Fruit fly (Drosophila melanogaster): ENCODE measurements around the gene ind.

Gene ind

DNA sequence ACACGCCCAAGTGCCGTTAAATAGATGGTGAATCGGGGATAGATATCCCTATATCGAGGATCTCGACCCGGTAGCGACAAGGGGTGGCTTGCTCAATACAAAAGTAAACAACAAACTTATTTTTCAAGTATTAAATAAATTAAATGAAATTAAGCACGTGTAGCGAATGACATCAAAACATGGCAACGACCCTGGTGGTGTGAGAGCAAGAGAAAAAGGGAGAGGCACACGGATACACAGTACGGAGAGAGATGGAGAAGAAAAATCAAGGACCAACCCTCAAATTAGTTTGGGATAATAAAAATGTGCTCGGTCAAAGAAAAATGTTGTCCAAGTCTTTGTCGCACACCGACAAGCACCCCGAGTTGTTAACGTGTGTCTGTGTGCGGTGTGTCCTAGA is 22.7 kb downstream of the ind start:
- no peak for TF ChIP-seq CG17801 (GFP tag; optimal IDR thresholded peaks at IDR 0.05; ENCODE audit: partially characterized antibody)

dm6 chr3L:15013957-15014692 is 29.6 kb downstream of the ind start, which contains the start of gene Reck:
Reck (minus strand) TSS chr3L:15014062.
- no peak for TF ChIP-seq CG17801 (GFP tag; optimal IDR thresholded peaks at IDR 0.05; ENCODE audit: partially characterized antibody)

DNA sequence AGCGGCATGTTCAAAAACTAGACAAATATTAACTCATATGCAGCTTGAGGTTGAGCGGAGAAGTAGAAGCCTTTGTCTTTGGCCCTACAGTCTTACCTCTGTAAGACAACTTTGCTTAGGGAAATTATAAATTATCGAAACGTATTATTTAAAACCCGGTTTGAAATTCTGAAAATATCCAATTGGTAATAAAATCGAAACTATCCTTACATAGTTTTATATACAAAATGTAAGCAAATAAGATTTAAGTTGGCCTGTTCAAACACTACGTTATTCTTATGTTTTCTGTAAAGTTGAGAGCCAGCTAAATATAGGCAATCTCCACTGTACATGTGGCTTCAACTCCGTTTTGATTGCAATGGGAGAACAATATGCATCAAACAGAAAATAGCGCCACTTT is 30.4 kb downstream of the ind start:
- TF ChIP-seq CG17801 (GFP tag; optimal IDR thresholded peaks at IDR 0.05; ENCODE audit: partially characterized antibody): no peak

DNA sequence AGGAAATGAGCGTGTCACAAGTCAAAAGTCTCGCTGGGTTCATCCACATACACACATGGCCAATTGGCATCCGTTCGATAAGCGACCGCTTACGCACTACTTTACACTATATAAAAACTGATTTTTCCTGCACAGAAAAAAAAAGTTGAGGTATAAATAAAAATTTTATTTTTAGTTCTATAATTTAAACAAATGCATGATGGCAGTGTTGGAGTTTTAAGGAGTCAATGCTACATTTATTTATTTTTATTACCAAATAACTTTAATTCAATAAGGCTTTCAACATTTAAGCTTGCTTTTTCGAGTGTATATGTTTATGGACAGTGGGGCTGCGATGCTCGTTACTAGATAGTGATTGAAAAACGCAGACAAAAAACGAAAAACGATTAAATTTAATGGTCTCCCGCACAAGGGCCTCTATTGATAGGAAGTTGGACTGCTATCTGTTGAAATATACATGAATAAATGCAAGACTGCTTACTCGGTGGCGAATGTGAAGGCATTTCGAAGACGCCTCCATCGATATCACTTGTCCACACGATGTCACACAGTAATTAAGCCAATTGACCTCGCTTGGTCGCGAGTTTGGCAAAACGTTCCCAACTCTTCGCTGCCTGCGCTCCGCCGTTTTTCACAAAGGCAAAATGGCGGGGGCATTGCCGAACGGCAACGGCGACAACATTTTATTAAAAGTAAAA is 31.9 kb downstream of the ind start:
- TF ChIP-seq CG17801 (GFP tag; optimal IDR thresholded peaks at IDR 0.05; ENCODE audit: partially characterized antibody): no peak

dm6 chr3L:15011142-15011541 is 32.6 kb downstream of the ind start:
- no peak for TF ChIP-seq CG17801 (GFP tag; optimal IDR thresholded peaks at IDR 0.05; ENCODE audit: partially characterized antibody)

DNA sequence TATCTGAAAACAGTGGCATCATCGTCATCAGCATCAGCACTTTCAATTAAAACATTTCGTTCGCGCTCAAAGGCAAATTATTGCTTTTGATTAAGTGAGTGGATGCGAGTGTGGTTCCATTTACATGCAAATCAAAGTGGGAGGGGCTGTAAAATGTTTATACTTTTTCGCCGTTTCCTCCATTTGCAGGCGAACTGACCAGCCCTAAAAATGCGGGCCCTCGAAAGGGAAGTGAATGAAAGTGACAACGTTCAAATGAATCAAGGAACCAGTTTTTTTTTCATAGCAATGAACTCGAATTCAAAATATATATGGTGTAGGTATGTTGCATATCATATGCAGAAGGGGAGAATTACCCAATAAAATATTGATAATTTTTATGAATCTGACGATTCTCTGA is 33.1 kb downstream of the ind start:
- no peak for TF ChIP-seq CG17801 (GFP tag; optimal IDR thresholded peaks at IDR 0.05; ENCODE audit: partially characterized antibody)

DNA sequence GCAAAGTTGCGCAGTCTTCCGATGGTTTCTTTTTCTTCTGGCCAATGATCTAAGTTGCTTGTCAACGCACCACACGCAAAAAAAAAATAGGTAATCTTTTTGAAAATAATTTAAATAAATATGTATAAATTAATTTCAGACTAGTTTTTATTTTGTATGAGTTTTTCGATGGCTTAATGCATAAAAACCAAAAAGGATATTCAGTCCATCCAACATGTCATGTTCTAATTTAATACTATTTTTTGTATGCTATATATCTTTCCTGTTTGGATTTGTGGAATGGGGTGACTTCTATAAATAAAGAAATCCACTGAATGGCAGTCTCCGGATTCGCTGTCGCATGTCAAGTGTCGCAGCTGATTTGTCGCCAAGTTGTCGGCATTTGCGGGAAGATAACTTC is 34.0 kb downstream of the ind start:
- no peak for TF ChIP-seq CG17801 (GFP tag; optimal IDR thresholded peaks at IDR 0.05; ENCODE audit: partially characterized antibody)

DNA sequence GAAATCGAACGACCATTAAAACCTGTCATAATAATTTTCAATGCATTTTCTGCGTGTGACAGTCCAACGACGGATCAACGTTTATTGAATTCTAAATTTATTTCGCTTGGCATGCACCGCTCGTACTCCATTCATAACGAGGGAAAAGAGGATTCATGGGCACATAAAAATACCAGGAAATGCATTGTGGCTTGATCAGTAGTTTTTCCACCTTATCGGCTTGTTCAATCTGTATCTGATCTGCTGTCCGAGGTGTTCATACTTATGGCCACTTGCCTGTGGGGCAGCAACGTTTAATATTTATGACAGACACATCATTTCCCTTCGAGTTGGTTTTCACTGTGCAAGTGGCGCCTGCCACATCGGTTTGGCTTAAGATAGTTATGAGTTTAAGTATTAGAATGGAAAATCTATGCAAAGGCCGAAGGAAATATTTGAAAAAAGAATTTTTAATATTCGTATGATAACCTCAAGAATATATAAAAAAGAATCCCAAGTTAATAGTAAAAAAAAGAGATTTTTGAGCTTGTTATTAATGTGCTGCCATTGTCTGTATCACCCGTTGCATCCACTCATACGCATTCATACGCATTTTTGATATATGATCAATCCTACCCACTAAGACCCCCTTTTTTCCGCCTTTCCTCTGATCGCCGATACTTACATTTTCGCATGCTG is 36.3 kb downstream of the ind start:
- no peak for TF ChIP-seq CG17801 (GFP tag; optimal IDR thresholded peaks at IDR 0.05; ENCODE audit: partially characterized antibody)

- no peak for TF ChIP-seq CG17801 (GFP tag; optimal IDR thresholded peaks at IDR 0.05; ENCODE audit: partially characterized antibody)
These were observed 36.9 kb downstream of the ind start for dm6 chr3L:15006825-15007224.

- no peak for TF ChIP-seq CG17801 (GFP tag; optimal IDR thresholded peaks at IDR 0.05; ENCODE audit: partially characterized antibody)
These were observed 38.0 kb downstream of the ind start for dm6 chr3L:15005774-15006173.

dm6 chr3L:15005085-15005484 is 38.6 kb downstream of the ind start:
- TF ChIP-seq CG17801 (GFP tag; optimal IDR thresholded peaks at IDR 0.05; ENCODE audit: partially characterized antibody): no peak

DNA sequence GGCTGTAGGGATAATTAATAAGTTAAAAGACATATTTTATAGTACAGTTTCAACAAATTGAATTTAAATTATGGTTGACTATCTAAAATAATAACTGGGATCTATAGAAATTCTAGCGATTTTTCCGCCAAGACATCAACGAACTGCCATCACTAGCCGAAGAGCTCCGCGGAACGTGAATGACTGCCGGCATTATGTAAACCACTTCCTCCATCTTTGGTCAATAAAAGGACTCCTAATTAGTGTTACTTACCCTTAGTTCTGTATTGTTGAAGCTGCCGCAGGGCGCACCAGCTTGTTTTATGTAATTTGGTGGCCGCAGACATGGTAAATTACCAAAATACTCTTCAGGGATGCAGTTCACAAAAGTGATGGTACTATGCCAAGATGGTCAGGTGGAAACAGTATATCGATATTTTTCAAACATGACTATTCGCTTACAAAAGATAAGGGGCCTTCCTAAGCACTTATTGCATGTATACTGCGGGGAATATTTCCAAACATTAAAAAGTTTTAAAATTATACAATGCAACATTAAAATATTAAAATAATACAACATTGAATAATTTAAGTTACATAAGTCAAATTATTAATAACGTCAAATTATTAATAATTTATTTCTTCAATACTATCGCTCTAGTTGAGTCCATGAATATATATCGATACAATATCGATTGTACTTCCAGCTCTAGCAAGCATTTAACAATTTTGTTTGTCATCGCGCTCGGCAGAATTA is 44.3 kb downstream of the ind start, which contains the start of the genes mRpL39 and Prosbeta2:
mRpL39 (minus strand) TSS at position 383 of the 736 bp plus-strand sequence.
Prosbeta2 (plus strand) TSS at position 668 of the 736 bp plus-strand sequence.
- peak; percentile 80 for TF ChIP-seq CG17801 (GFP tag; optimal IDR thresholded peaks at IDR 0.05; ENCODE audit: partially characterized antibody)

- TF ChIP-seq CG17801 (GFP tag; optimal IDR thresholded peaks at IDR 0.05; ENCODE audit: partially characterized antibody): peak; percentile 14
These were observed 50.9 kb downstream of the ind start for dm6 chr3L:14992807-14993206.
